Worm (Caenorhabditis elegans): ENCODE data around the gene try-5.

The try-5 gene

ce11 chrV:9391959-9392358 is 45.1 kb downstream of the try-5 start:
- TF ChIP-seq fkh-10 (GFP tag; optimal IDR thresholded peaks at IDR 0.05) (no peak), nfya-1 (tag; optimal IDR thresholded peaks at IDR 0.05) (no peak), sdc-2 (tag; optimal IDR thresholded peaks at IDR 0.05) (no peak)

- TF ChIP-seq sox-2 (GFP tag; IDR thresholded peaks at IDR 0.05) (no peak), ceh-6 (GFP tag; optimal IDR thresholded peaks at IDR 0.05) (no peak), ceh-31 (tag; optimal IDR thresholded peaks at IDR 0.05) (peak; percentile 77), pag-3 (tag; optimal IDR thresholded peaks at IDR 0.05; ENCODE audit: borderline replicate concordance) (no peak)
These were observed 48.2 kb downstream of the try-5 start for ce11 chrV:9394938-9395639.

All from whole organism, late embryonic.